Worm (Caenorhabditis elegans): ENCODE data around the gene H35B03.2.

Gene H35B03.2

ce11 chrIV:5744114-5744513 is 12.6 kb upstream of the H35B03.2 start, which contains the start of gene C45E5.1:
C45E5.1 (plus strand) TSS chrIV:5744403.
- TF ChIP-seq nhr-80 (tag; optimal IDR thresholded peaks at IDR 0.05) (peak; percentile 12), ama-1 (optimal IDR thresholded peaks at IDR 0.05) (no peak), ama-1 (GFP tag; optimal IDR thresholded peaks at IDR 0.05) (no peak)

- TF ChIP-seq dpff-1 (tag; optimal IDR thresholded peaks at IDR 0.05) (no peak), snpc-3.4 (tag; optimal IDR thresholded peaks at IDR 0.05) (no peak), lin-54 (GFP tag; optimal IDR thresholded peaks at IDR 0.05) (no peak), snpc-4 (GFP tag; optimal IDR thresholded peaks at IDR 0.05) (no peak), snpc-4 (tag; optimal IDR thresholded peaks at IDR 0.05) (no peak), cebp-1 (GFP tag; IDR thresholded peaks at IDR 0.05) (no peak), cebp-1 (tag; optimal IDR thresholded peaks at IDR 0.05) (no peak), mes-4 (tag; optimal IDR thresholded peaks at IDR 0.05) (no peak), ceh-27 (GFP tag; optimal IDR thresholded peaks at IDR 0.05) (no peak), dpl-1 (GFP tag; optimal IDR thresholded peaks at IDR 0.05) (no peak), ccch-3 (GFP tag; optimal IDR thresholded peaks at IDR 0.05) (no peak), dox-1 (GFP tag; IDR thresholded peaks at IDR 0.05) (no peak), nhr-179 (tag; optimal IDR thresholded peaks at IDR 0.05) (no peak), aptf-3 (GFP tag; IDR thresholded peaks at IDR 0.05) (no peak), Y56A3A.18 (GFP tag; IDR thresholded peaks at IDR 0.05) (no peak), F55B11.4 (tag; optimal IDR thresholded peaks at IDR 0.05; ENCODE audit: borderline replicate concordance, insufficient read depth) (no peak), tlf-1 (GFP tag; optimal IDR thresholded peaks at IDR 0.05) (no peak), pha-4 (tag; optimal IDR thresholded peaks at IDR 0.05) (no peak), unc-130 (GFP tag; optimal IDR thresholded peaks at IDR 0.05) (no peak), zim-3 (tag; optimal IDR thresholded peaks at IDR 0.05) (no peak), atf-7 (tag; optimal IDR thresholded peaks at IDR 0.05) (no peak)
These were observed 9.6 kb upstream of the H35B03.2 start, which contains the start of gene chil-11 for ce11 chrIV:5741045-5741444. chil-11 (plus strand) TSS chrIV:5741345.

DNA sequence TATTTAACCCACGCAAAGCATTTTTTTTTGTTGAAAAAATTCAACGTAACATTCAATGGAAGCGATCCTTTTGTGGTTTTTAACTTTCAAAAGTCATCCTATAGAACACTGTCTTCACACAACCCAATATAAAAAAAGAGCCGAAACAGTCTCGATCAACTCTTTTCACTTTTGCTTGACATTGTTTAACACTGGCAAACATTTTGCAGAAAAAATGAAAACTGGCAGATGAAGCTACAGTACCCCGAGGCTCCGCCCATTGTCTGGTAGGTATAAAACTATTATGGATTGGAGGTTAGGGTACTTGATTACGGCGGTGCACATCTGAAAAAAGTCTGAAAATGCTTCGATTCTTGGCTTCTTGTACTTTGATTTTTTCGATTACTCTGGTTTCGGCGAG is 3.2 kb upstream of the H35B03.2 start, which contains the start of gene cpg-18:
cpg-18 (plus strand) TSS at position 301 of the 400 bp plus-strand sequence.
- TF ChIP-seq efl-1 (GFP tag; optimal IDR thresholded peaks at IDR 0.05) (no peak), snpc-1.3 (tag; optimal IDR thresholded peaks at IDR 0.05; ENCODE audit: insufficient read depth) (no peak)

DNA sequence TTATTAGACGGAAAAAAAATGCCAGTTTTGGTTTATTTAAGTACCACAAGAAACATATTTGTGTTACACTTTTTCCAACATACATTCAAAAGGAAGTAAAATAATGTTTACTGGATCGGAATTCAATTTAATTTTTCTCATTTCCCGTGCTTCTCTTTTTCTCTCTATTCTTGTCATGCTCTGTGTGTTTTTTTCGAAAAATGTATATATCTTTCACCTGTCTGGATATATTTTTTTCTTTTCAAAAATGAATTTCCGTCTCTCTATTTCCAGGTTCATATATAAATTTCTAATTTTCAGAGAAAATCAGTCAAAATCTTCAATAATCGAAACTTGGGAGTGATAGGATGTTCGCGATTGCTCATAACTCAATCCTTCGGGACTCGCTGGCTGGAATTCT is 6.2 kb downstream of the H35B03.2 start, which contains the start of gene H35B03.1:
H35B03.1 (plus strand) TSS at position 301 of the 400 bp plus-strand sequence.
- TF ChIP-seq ztf-3 (GFP tag; optimal IDR thresholded peaks at IDR 0.05): no peak
- no peak for TF ChIP-seq egrh-3 (GFP tag; IDR thresholded peaks at IDR 0.05)
- TF ChIP-seq mes-4 (tag; optimal IDR thresholded peaks at IDR 0.05): no peak
- TF ChIP-seq F37B4.10 (GFP tag; IDR thresholded peaks at IDR 0.05): no peak
- no peak for TF ChIP-seq ZK185.1 (tag; optimal IDR thresholded peaks at IDR 0.05; ENCODE audit: poor library complexity, severe bottlenecking)

DNA sequence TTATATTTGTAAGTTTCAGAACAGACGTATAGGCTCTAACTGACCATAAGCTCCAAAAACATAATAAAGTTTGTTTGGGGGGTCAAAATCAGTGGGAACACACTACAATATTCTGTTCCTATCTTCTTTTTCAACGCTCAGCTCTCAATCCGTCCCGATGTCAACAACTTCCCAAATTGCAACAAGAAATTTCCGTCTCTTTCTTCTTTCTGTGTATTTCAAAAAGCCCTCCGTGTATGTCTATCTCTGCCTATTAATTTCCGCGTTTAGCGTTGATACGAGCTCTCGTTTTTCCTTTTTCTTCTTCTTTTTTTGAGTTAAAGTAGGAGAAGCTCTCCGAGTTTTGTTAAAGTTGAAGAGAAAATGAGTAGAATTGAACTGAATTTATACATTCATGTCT is 7.8 kb downstream of the H35B03.2 start:
- TF ChIP-seq lsy-27 (tag; optimal IDR thresholded peaks at IDR 0.05; ENCODE audit: borderline replicate concordance, insufficient read depth): no peak
- TF ChIP-seq F39B2.1 (GFP tag; IDR thresholded peaks at IDR 0.05): no peak
- no peak for TF ChIP-seq tbx-9 (tag; optimal IDR thresholded peaks at IDR 0.05; ENCODE audit: borderline replicate concordance)
- no peak for TF ChIP-seq zim-3 (tag; optimal IDR thresholded peaks at IDR 0.05)
- no peak for TF ChIP-seq nhr-27 (tag; optimal IDR thresholded peaks at IDR 0.05)
- TF ChIP-seq lag-1 (GFP tag; IDR thresholded peaks at IDR 0.05): no peak
- TF ChIP-seq F57A8.1 (GFP tag; optimal IDR thresholded peaks at IDR 0.05): no peak
- TF ChIP-seq hsf-1 (GFP tag; IDR thresholded peaks at IDR 0.05): no peak
- TF ChIP-seq F55B11.4 (tag; optimal IDR thresholded peaks at IDR 0.05; ENCODE audit: borderline replicate concordance, insufficient read depth): no peak
- TF ChIP-seq Y79H2A.3 (GFP tag; conservative IDR thresholded peaks at IDR 0.05): no peak
- no peak for TF ChIP-seq egrh-3 (GFP tag; IDR thresholded peaks at IDR 0.05)
- no peak for TF ChIP-seq attf-3 (GFP tag; conservative IDR thresholded peaks at IDR 0.05)

Measured in whole organism, young adult.